Worm (Caenorhabditis elegans) whole organism, L4 larva: ENCODE data around the gene Y53C12A.8.
A peak's percentile ranks its signal among the peaks of the same experiment; 100 is the strongest.

Source experiments
- D1046.2 ChIP-seq: fragments of 200-800 bp; sonication (Bioruptor generic); IDR thresholded peaks from 2 replicates; pipeline ENCODE4 v1.3.6; 2022; ENCODE audit warnings: missing genetic modification characterization, missing compliant biosample characterization
- F10B5.3 ChIP-seq: sonication (generic microtip); optimal IDR thresholded peaks from 2 replicates; lab custom pipeline; 2016; ENCODE audit warnings: mild to moderate bottlenecking, missing genetic modification characterization, missing compliant biosample characterization
- T20F7.1 ChIP-seq: fragments of 200-800 bp; sonication (Bioruptor generic); optimal IDR thresholded peaks from 2 replicates; lab custom pipeline; 2018; ENCODE audit warnings: mild to moderate bottlenecking, missing genetic modification characterization, missing compliant biosample characterization
- Y48G9A.11 ChIP-seq: fragments of 200-800 bp; sonication (Bioruptor generic); IDR thresholded peaks from 2 replicates; pipeline ENCODE4 v1.3.6; 2022; ENCODE audit warnings: missing genetic modification reagents, missing genetic modification characterization, missing compliant biosample characterization
- Y75B8A.6 ChIP-seq: fragments of 200-800 bp; sonication (Bioruptor generic); IDR thresholded peaks from 2 replicates; pipeline ENCODE4 v1.3.6; 2022; ENCODE audit warnings: missing genetic modification reagents, missing genetic modification characterization, missing compliant biosample characterization
- ZK546.5 ChIP-seq, 2 experiments: sonication (generic microtip); optimal IDR thresholded peaks; 2 replicates each; lab custom pipeline; 2017; ENCODE audit warnings: missing biosample characterization in 2 of 2, missing genetic modification characterization in 2 of 2
- aly-2 ChIP-seq: sonication (generic microtip); optimal IDR thresholded peaks from 2 replicates; lab custom pipeline; 2018; ENCODE audit warnings: missing biosample characterization, missing genetic modification characterization
- ama-1 ChIP-seq: fragments of 150-350 bp; optimal IDR thresholded peaks from 2 replicates; lab custom pipeline; 2014; ENCODE audit warnings: inconsistent platforms, mixed read lengths
- ceh-44 ChIP-seq: fragments of 200-800 bp; sonication (Bioruptor generic); IDR thresholded peaks from 2 replicates; pipeline ENCODE4 v1.3.6; 2022; ENCODE audit warnings: missing genetic modification reagents, missing genetic modification characterization, missing compliant biosample characterization
- ceh-82 ChIP-seq: sonication (generic microtip); optimal IDR thresholded peaks from 2 replicates; lab custom pipeline; 2017; ENCODE audit warnings: missing biosample characterization, missing genetic modification characterization
- dmd-9 ChIP-seq: fragments of 200-800 bp; sonication (Bioruptor generic); IDR thresholded peaks from 2 replicates; pipeline ENCODE4 v1.3.6; 2022; ENCODE audit warnings: missing genetic modification reagents, missing genetic modification characterization, missing compliant biosample characterization
- dpl-1 ChIP-seq: fragments of 150-350 bp; optimal IDR thresholded peaks from 2 replicates; lab custom pipeline; 2014; ENCODE audit warnings: missing biosample characterization, missing genetic modification reagents, missing genetic modification characterization
- duxl-1 ChIP-seq: sonication (generic microtip); optimal IDR thresholded peaks from 2 replicates; lab custom pipeline; 2016; ENCODE audit warnings: mild to moderate bottlenecking, missing genetic modification characterization, moderate library complexity, missing compliant biosample characterization; ENCODE audit not compliant: poor library complexity
- fos-1 ChIP-seq: fragments of 150-350 bp; optimal IDR thresholded peaks from 2 replicates; lab custom pipeline; 2014; ENCODE audit warnings: missing biosample characterization, missing genetic modification characterization
- hlh-11 ChIP-seq: fragments of 200-800 bp; sonication (Bioruptor generic); optimal IDR thresholded peaks from 2 replicates; lab custom pipeline; 2018; ENCODE audit warnings: mild to moderate bottlenecking, missing genetic modification characterization, missing compliant biosample characterization
- hlh-30 ChIP-seq: sonication (generic microtip); optimal IDR thresholded peaks from 2 replicates; lab custom pipeline; 2017; ENCODE audit warnings: antibody characterized with exemption, mild to moderate bottlenecking, missing genetic modification characterization, missing compliant biosample characterization; ENCODE audit not compliant: insufficient read depth
- hmg-1.1 ChIP-seq: fragments of 200-800 bp; sonication (Bioruptor generic); IDR thresholded peaks from 2 replicates; pipeline ENCODE4 v1.3.6; 2022; ENCODE audit warnings: missing genetic modification reagents, missing genetic modification characterization, missing compliant biosample characterization
- jun-1 ChIP-seq: fragments of 150-350 bp; optimal IDR thresholded peaks from 2 replicates; lab custom pipeline; 2014; ENCODE audit warnings: missing biosample characterization, missing genetic modification reagents, missing genetic modification characterization
- lin-15B ChIP-seq: fragments of 150-350 bp; sonication (generic microtip); optimal IDR thresholded peaks from 3 replicates; lab custom pipeline; 2014; ENCODE audit warnings: missing biosample characterization, missing genetic modification characterization
- lin-38 ChIP-seq: fragments of 200-800 bp; sonication (Bioruptor generic); IDR thresholded peaks from 2 replicates; pipeline ENCODE4 v1.3.6; 2022; ENCODE audit warnings: missing genetic modification reagents, missing genetic modification characterization, missing compliant biosample characterization
- lir-3 ChIP-seq: sonication (generic microtip); optimal IDR thresholded peaks from 2 replicates; lab custom pipeline; 2016; ENCODE audit warnings: mild to moderate bottlenecking, missing genetic modification characterization, missing compliant biosample characterization
- lsy-2 ChIP-seq, 2 experiments: fragments of 150-350 bp in 1 of 2; sonication (generic microtip) in 1 of 2; optimal IDR thresholded peaks; 2 replicates each; lab custom pipeline; 2014 to 2017; ENCODE audit warnings: missing biosample characterization in 2 of 2, missing genetic modification characterization in 2 of 2
- mep-1 ChIP-seq: fragments of 150-350 bp; sonication (generic microtip); optimal IDR thresholded peaks from 3 replicates; lab custom pipeline; 2014; ENCODE audit warnings: missing biosample characterization, missing genetic modification characterization
- mes-2 ChIP-seq: sonication (generic microtip); optimal IDR thresholded peaks from 2 replicates; lab custom pipeline; 2016; ENCODE audit warnings: missing genotype, mild to moderate bottlenecking, missing genetic modification characterization, missing compliant biosample characterization; ENCODE audit not compliant: poor library complexity, severe bottlenecking
- nhr-10 ChIP-seq: fragments of 150-350 bp; optimal IDR thresholded peaks from 2 replicates; lab custom pipeline; 2014; ENCODE audit warnings: missing biosample characterization, missing genetic modification characterization
- nhr-102 ChIP-seq: sonication (generic microtip); optimal IDR thresholded peaks from 2 replicates; lab custom pipeline; 2016; ENCODE audit warnings: mild to moderate bottlenecking, missing genetic modification characterization, moderate library complexity, missing compliant biosample characterization
- nhr-237 ChIP-seq: sonication (generic microtip); optimal IDR thresholded peaks from 2 replicates; lab custom pipeline; 2017; ENCODE audit warnings: missing biosample characterization, missing genetic modification characterization
- nhr-28 ChIP-seq: fragments of 150-350 bp; optimal IDR thresholded peaks from 2 replicates; lab custom pipeline; 2014; ENCODE audit warnings: missing biosample characterization, missing genetic modification characterization
- nhr-42 ChIP-seq: fragments of 200-800 bp; sonication (Bioruptor generic); IDR thresholded peaks from 2 replicates; pipeline ENCODE4 v1.3.6; 2022; ENCODE audit warnings: missing genetic modification characterization, missing compliant biosample characterization
- nhr-48 ChIP-seq: sonication (generic microtip); optimal IDR thresholded peaks from 2 replicates; lab custom pipeline; 2016; ENCODE audit warnings: mild to moderate bottlenecking, missing genetic modification characterization, missing compliant biosample characterization
- nhr-6 ChIP-seq: fragments of 150-350 bp; optimal IDR thresholded peaks from 2 replicates; lab custom pipeline; 2014; ENCODE audit warnings: missing biosample characterization, missing genetic modification characterization
- nhr-76 ChIP-seq: fragments of 150-350 bp; optimal IDR thresholded peaks from 2 replicates; lab custom pipeline; 2014; ENCODE audit warnings: missing biosample characterization, missing genetic modification characterization
- nhr-77 ChIP-seq: fragments of 150-350 bp; optimal IDR thresholded peaks from 2 replicates; lab custom pipeline; 2014; ENCODE audit warnings: missing biosample characterization, missing genetic modification characterization
- pha-4 ChIP-seq, 2 experiments: fragments of 150-350 bp in 1 of 2; fragments of 200-800 bp in 1 of 2; sonication (Bioruptor generic) in 1 of 2; IDR thresholded peaks in 1 of 2; optimal IDR thresholded peaks in 1 of 2; 2 replicates each; pipeline versions ENCODE4 v1.3.6 to Lab custom; 2014 to 2022; ENCODE audit warnings: missing genetic modification characterization in 2 of 2, missing genetic modification reagents in 2 of 2, missing biosample characterization in 1 of 2, missing compliant biosample characterization in 1 of 2
- sdz-12 ChIP-seq: fragments of 200-800 bp; sonication (Bioruptor generic); optimal IDR thresholded peaks from 2 replicates; lab custom pipeline; 2018; ENCODE audit warnings: mild to moderate bottlenecking, missing genetic modification characterization, missing compliant biosample characterization
- snpc-1.2 ChIP-seq: fragments of 200-800 bp; sonication (Bioruptor generic); IDR thresholded peaks from 2 replicates; pipeline ENCODE4 v1.3.6; 2022; ENCODE audit warnings: missing genetic modification reagents, missing genetic modification characterization, missing compliant biosample characterization
- snpc-4 ChIP-seq: fragments of 150-350 bp; optimal IDR thresholded peaks from 2 replicates; lab custom pipeline; 2014; ENCODE audit warnings: missing biosample characterization, missing genetic modification characterization
- tra-1 ChIP-seq: fragments of 200-800 bp; sonication (Bioruptor generic); IDR thresholded peaks from 2 replicates; pipeline ENCODE4 v1.3.6; 2022; ENCODE audit warnings: missing genetic modification reagents, missing genetic modification characterization, missing compliant biosample characterization
- unc-130 ChIP-seq: sonication (generic microtip); optimal IDR thresholded peaks from 2 replicates; lab custom pipeline; 2016; ENCODE audit warnings: missing genetic modification reagents, missing genetic modification characterization, missing compliant biosample characterization
- zag-1 ChIP-seq: fragments of 150-350 bp; optimal IDR thresholded peaks from 2 replicates; lab custom pipeline; 2014; ENCODE audit warnings: missing biosample characterization, missing genetic modification characterization
- zip-2 ChIP-seq: fragments of 150-350 bp; optimal IDR thresholded peaks from 2 replicates; lab custom pipeline; 2014; ENCODE audit warnings: missing biosample characterization, missing genetic modification characterization

Y53C12A.8 gene

ce11 chrII:9713083-9713482 lies 12.8 kb upstream of the Y53C12A.8 start (continued):
- TF ChIP-seq jun-1 (tag; lab: Kevin White, UChicago) (no peak), ama-1 (lab: Kevin White, UChicago) (no peak), pha-4 (GFP tag; IDR thresholded peaks at IDR 0.05; lab: Robert Waterston, UW) (peak; percentile 58; the same call in 1 of the 2 replicates), pha-4 (tag; optimal IDR thresholded peaks at IDR 0.05; lab: Kevin White, UChicago) (no peak), mes-2 (peak; percentile 59), sdz-12 (no peak), Y48G9A.11 (GFP tag; lab: Robert Waterston, UW) (peak; percentile 39; the same call in 1 of the 2 replicates)

ce11 chrII:9708835-9709299 lies 8.6 kb upstream of the Y53C12A.8 start, which contains the start of gene glt-5:
Gene glt-5 (minus strand): TSS chrII:9708885.
- no peak for TF ChIP-seq D1046.2
- no peak for TF ChIP-seq ama-1 (lab: Kevin White, UChicago)
- no peak for TF ChIP-seq snpc-1.2 (GFP tag; lab: Robert Waterston, UW)
- no peak for TF ChIP-seq F10B5.3
- no peak for TF ChIP-seq lin-15B (tag; lab: Kevin White, UChicago)
- no peak for TF ChIP-seq aly-2 (tag; lab: Kevin White, UChicago)
- no peak for TF ChIP-seq hmg-1.1
- TF ChIP-seq nhr-10 (tag; lab: Kevin White, UChicago), result no peak
- TF ChIP-seq dmd-9 (GFP tag; lab: Robert Waterston, UW), result no peak
- no peak for TF ChIP-seq hlh-11 (tag; lab: Kevin White, UChicago)
- no peak for TF ChIP-seq tra-1 (GFP tag; lab: Robert Waterston, UW)
- TF ChIP-seq fos-1 (tag; lab: Kevin White, UChicago), result no peak
- TF ChIP-seq nhr-77, result no peak
- TF ChIP-seq ceh-44, result no peak
- TF ChIP-seq lir-3, result no peak
- no peak for TF ChIP-seq nhr-102

- TF ChIP-seq unc-130 (GFP tag; lab: Kevin White, UChicago) (no peak), ama-1 (lab: Kevin White, UChicago) (no peak), dpl-1 (GFP tag; lab: Kevin White, UChicago) (peak; percentile 89), lin-38 (GFP tag; lab: Robert Waterston, UW) (peak; percentile 88), mep-1 (tag; lab: Kevin White, UChicago) (peak; percentile 12), zag-1 (tag; lab: Kevin White, UChicago) (no peak), T20F7.1 (peak; percentile 34), nhr-28 (tag; lab: Kevin White, UChicago) (peak; percentile 6), nhr-6 (tag; lab: Kevin White, UChicago) (peak; percentile 18), lsy-2 (tag; optimal IDR thresholded peaks at IDR 0.05; lab: Kevin White, UChicago) (peak in 1 of 2 experiments; percentile 81), mes-2 (peak; percentile 70), hlh-30 (tag; lab: Kevin White, UChicago) (peak; percentile 51)
Measured at ce11 chrII:9706207-9706606, 5.9 kb upstream of the Y53C12A.8 start, which contains the start of gene Y53C12A.3. Gene Y53C12A.3 (minus strand): TSS chrII:9706240.

- TF ChIP-seq nhr-42 (GFP tag; lab: Robert Waterston, UW) (no peak), zip-2 (no peak), snpc-4 (tag; lab: Kevin White, UChicago) (no peak)
- TF ChIP-seq, all 104 proteins: peak for 0
Measured at ce11 chrII:9704746-9705145, 4.5 kb upstream of the Y53C12A.8 start, which contains the start of gene Y53C12A.10. Gene Y53C12A.10 (minus strand): TSS chrII:9704846.

- no peak for TF ChIP-seq ceh-82
- TF ChIP-seq Y75B8A.6, result no peak
- no peak for TF ChIP-seq ZK546.5 (tag; optimal IDR thresholded peaks at IDR 0.05; lab: Kevin White, UChicago)
- TF ChIP-seq ama-1 (lab: Kevin White, UChicago), result peak; percentile 38
- TF ChIP-seq nhr-48 (tag; lab: Kevin White, UChicago), result no peak
- TF ChIP-seq nhr-76 (tag; lab: Kevin White, UChicago), result no peak
- no peak for TF ChIP-seq duxl-1 (tag; lab: Kevin White, UChicago)
- 0 out of 2 replicates have a peak, but pooled peaks have one; percentile 26 for TF ChIP-seq lin-38 (GFP tag; lab: Robert Waterston, UW)
- no peak for TF ChIP-seq nhr-237 (tag; lab: Kevin White, UChicago)
- TF ChIP-seq dmd-9 (GFP tag; lab: Robert Waterston, UW), result no peak
Measured at ce11 chrII:9703601-9704000, 3.3 kb upstream of the Y53C12A.8 start, which contains the start of gene mop-25.2. Gene mop-25.2 (minus strand): TSS chrII:9703701.
